Fruit fly (Drosophila melanogaster) whole organism: Measurements from ENCODE around the gene CG31538.

Experiments
- CG8478 ChIP-seq: fragments of >200 bp; optimal IDR thresholded peaks from 2 replicates; lab custom pipeline; 2018; ENCODE audit warnings: inconsistent platforms
- Dll ChIP-seq: fragments of >200 bp; optimal IDR thresholded peaks from 2 replicates; lab custom pipeline; 2017
- EcR ChIP-seq, 2 experiments: fragments of >200 bp; optimal IDR thresholded peaks; 2 replicates each; lab custom pipeline; 2017; ENCODE audit warnings: missing biosample characterization in 2 of 2, missing genetic modification characterization in 2 of 2, missing genetic modification reagents in 2 of 2
- pan ChIP-seq: fragments of >200 bp; optimal IDR thresholded peaks from 2 replicates; lab custom pipeline; 2017
- psq ChIP-seq: fragments of >200 bp; optimal IDR thresholded peaks from 2 replicates; lab custom pipeline; 2017
- usp ChIP-seq: fragments of >200 bp; optimal IDR thresholded peaks from 2 replicates; lab custom pipeline; 2017; ENCODE audit warnings: missing biosample characterization, missing genetic modification characterization, mixed read lengths

Gene CG31538

DNA sequence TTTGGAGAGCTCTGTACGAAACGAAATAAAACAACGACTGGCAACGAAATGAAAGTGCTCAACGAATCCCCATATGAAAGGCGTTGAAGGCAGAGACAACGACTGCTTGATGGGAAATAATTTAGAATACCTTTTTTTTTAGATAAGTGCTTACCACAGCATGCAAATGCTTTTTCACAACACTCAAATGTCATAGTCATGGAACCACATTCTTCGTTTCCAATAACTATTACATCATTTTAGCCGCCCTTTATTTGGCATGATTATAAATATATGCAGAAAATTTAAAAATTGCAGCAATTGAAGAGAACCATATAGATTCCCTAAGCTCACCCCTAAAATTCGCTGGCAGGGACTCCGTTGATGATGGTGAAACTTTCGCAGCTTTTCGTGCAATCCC is at the start of gene CG31538:
Gene CG31538 (minus strand): TSS at position 101 of the 400 bp plus-strand sequence.
- no peak for TF ChIP-seq usp (GFP tag; lab: Kevin White, UChicago)
- TF ChIP-seq CG8478 (lab: Kevin White, UChicago), result no peak
- no peak for TF ChIP-seq Dll
- no peak for TF ChIP-seq EcR (GFP tag; optimal IDR thresholded peaks at IDR 0.05; lab: Kevin White, UChicago)
- TF ChIP-seq pan (lab: Kevin White, UChicago), result no peak
- TF ChIP-seq psq, result no peak

DNA sequence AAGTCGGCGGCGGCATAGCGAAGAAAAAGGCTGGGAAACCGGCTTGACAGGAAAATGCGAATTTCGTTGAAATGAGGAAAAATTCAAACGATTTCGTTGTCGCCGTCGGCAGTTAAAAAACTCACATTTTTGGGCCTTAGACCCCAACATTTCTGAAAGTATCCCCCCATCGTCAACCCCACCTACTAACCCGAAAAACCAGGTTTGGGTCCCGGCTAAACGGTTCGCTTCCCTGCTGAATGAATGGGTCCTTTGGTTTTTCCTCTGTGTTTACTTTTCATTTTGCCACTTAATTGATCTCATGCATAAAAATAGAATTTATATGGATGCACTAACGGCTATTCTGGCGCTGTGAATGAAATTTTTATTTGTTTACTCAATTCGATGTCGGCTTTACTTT is 48.5 kb upstream of the CG31538 start:
- no peak for TF ChIP-seq usp (GFP tag; lab: Kevin White, UChicago)
- TF ChIP-seq EcR (GFP tag; optimal IDR thresholded peaks at IDR 0.05; lab: Kevin White, UChicago), result no peak
- no peak for TF ChIP-seq CG8478 (lab: Kevin White, UChicago)
- TF ChIP-seq pan (lab: Kevin White, UChicago), result no peak
- TF ChIP-seq psq, result no peak
- no peak for TF ChIP-seq Dll

DNA sequence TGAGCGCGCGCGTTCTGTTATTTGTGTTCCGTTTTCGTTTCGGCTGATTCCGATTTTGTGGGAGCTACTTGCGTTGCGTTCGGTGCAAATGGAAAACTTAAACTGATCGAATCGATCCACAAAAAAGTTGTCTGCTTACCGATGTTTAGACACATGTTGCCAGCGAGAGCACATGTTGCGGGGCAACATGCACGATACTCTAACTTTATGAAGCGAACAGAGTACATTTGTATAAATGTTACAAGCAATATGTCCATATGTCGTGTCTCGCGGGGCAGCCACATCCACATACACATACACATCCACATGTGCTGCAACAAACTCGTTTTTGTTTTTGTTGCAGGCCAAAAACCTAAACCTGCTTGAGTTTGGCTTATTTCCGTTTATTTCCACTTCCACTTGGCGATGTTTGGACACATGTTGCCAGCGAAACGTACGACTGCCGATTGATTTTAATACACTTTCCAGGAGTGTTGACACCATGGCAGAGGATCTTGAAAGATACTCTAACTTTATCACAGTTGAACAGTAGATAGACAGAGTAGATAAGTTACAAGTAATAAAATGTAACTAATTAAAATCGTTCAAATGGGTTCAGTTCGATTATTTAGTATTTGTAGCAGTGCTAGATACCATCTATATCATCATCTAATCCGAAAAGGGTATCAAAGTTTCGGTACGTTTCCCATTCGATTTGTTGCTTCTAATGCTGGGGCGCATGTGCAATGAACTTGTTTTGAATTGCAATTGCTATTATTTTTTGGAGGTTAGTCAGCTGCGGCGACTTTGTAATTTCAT is 46.3 kb upstream of the CG31538 start:
- TF ChIP-seq CG8478 (lab: Kevin White, UChicago) (no peak), pan (lab: Kevin White, UChicago) (no peak), psq (no peak), Dll (no peak), EcR (GFP tag; optimal IDR thresholded peaks at IDR 0.05; lab: Kevin White, UChicago) (no peak), usp (GFP tag; lab: Kevin White, UChicago) (no peak)

DNA sequence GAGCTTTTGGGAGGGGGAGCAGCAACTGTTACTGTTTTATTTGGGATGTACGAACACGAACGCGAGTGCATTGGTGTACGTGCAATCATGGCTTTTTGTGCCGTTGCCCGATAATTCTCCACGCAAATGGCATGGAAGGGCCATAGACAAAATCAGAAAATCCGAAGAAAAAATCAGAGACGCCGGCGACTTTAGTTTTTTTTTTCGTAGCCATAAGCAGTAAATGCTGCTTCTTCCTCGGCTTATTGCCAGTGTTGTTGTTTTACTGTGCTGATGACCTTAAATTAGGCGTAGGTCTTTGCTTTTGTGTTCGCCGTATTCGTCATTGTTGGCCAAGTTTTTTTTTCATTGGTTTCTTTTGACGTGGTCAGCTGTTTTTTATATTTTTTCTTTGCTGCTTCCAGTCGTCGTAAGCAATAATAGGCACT is 44.6 kb upstream of the CG31538 start:
- no peak for TF ChIP-seq Dll
- TF ChIP-seq pan (lab: Kevin White, UChicago), result no peak
- no peak for TF ChIP-seq CG8478 (lab: Kevin White, UChicago)
- TF ChIP-seq EcR (GFP tag; optimal IDR thresholded peaks at IDR 0.05; lab: Kevin White, UChicago), result no peak
- no peak for TF ChIP-seq usp (GFP tag; lab: Kevin White, UChicago)
- TF ChIP-seq psq, result no peak

DNA sequence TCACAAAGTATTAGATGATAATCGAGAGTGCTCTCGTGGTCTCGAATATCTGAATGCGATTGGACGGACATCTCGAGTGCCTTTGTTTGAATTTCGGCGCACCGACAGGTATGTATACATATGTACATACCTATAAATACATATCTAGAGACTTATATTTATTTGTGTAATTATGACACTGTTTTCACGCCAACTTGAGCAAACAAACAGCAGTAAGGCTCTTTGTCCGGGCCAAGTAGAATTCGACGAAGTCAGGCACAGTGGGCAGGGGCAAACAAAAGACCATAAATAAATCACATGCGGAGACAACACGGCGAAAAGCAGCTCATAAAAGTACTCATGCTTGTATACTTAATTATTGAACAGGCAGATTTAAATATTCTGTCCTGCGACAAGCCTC is 43.0 kb upstream of the CG31538 start:
- TF ChIP-seq pan (lab: Kevin White, UChicago) (no peak), EcR (GFP tag; optimal IDR thresholded peaks at IDR 0.05; lab: Kevin White, UChicago) (no peak), Dll (no peak), usp (GFP tag; lab: Kevin White, UChicago) (no peak), CG8478 (lab: Kevin White, UChicago) (no peak), psq (no peak)

DNA sequence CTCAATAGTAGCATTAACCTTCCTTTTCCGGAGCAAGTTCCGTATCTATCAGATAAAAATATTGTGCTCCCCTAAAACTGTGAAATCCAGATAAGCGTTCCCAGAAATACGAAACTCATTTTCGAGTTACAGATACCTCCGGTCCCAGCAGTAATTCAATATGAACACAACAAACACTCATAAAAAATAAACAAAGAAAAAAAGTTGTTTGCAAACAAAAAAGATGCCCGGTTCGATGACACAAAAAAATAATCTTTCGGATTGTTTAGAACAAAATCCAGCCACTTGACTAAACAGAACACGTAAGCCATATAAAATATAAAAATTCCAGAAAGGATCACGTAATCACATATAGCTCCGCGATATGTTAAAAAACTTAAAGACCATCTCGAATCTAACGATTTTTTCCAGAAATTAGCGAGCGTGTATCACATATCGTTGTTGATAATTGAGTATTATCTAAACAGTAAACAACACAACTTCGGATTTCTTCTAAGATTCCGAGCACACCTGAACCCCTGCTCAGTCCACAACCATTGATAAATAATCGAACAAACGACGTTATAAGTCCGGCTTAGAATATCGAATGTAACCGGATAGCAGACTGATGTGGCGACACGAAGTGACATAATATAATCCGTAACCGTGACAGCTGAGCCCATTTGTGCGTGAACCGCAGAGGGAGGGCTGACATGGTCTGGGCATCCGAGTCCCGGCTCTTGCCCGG is 41.6 kb upstream of the CG31538 start:
- TF ChIP-seq psq (no peak), Dll (no peak), CG8478 (lab: Kevin White, UChicago) (no peak), pan (lab: Kevin White, UChicago) (no peak), usp (GFP tag; lab: Kevin White, UChicago) (no peak), EcR (GFP tag; optimal IDR thresholded peaks at IDR 0.05; lab: Kevin White, UChicago) (no peak)

DNA sequence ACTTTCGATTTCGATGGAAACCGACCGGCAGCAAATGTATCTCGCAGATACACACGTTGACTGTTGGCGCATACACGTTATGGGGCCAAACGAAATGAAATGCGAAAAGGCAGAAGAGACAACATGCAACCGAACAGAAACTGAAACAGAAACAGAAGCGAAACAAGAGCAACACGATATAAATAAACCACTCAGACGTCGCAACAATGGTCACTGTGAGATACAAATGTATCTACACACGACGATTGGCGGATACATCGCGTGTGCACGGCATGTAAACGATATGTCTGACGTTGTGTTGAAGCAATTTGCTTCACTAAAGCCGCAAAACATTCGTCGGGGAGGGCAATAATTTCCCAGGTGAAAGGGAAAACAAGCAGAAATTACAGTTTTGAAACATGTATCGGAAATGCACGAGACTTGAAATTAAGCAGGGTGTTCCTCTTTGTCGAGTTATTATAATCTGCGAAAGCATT is 40.1 kb upstream of the CG31538 start:
- TF ChIP-seq CG8478 (lab: Kevin White, UChicago), result no peak
- no peak for TF ChIP-seq EcR (GFP tag; optimal IDR thresholded peaks at IDR 0.05; lab: Kevin White, UChicago)
- no peak for TF ChIP-seq Dll
- no peak for TF ChIP-seq pan (lab: Kevin White, UChicago)
- no peak for TF ChIP-seq psq
- no peak for TF ChIP-seq usp (GFP tag; lab: Kevin White, UChicago)

DNA sequence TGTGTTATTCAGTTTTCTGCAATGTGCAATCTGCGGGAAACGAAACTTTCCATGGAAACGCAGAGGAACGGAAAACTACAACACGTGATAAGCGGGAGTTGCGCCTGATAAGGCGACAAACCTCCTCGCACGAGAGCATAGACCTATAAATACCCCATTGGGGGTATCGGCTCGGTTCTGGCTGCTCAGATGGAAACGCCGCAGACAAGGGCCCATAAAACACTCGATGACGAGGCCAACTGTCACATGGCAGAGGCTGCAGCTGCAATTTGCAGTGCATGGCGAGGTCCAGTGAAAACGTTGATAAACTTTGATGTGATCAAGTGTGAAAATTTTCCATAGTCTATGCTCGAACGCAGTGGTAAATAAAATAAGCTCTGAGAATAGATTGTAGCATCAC is 39.2 kb upstream of the CG31538 start:
- TF ChIP-seq EcR (GFP tag; optimal IDR thresholded peaks at IDR 0.05; lab: Kevin White, UChicago) (peak in 1 of 2 experiments; percentile 26), pan (lab: Kevin White, UChicago) (no peak)

DNA sequence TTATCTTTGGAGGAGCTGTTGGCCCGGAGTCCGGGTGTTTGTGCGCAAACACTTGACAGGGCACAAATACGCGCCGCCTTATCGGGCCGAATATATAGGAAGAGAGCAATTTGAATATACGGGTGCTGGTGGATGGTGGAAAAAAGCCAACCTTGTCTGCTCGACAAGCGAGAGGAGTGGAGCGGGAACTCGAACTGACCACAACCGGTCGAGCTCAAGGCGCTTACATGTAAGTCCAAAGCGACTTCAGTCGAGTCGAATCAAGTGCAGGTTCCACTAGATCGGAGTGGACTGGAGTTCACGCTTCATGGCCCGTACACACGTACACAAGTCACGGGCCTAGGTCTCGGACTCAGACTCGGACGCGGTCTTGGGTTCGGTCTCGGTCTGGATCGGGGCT is 38.2 kb upstream of the CG31538 start:
- TF ChIP-seq pan (lab: Kevin White, UChicago) (no peak), CG8478 (lab: Kevin White, UChicago) (no peak), EcR (GFP tag; optimal IDR thresholded peaks at IDR 0.05; lab: Kevin White, UChicago) (no peak), psq (no peak), usp (GFP tag; lab: Kevin White, UChicago) (no peak), Dll (no peak)

DNA sequence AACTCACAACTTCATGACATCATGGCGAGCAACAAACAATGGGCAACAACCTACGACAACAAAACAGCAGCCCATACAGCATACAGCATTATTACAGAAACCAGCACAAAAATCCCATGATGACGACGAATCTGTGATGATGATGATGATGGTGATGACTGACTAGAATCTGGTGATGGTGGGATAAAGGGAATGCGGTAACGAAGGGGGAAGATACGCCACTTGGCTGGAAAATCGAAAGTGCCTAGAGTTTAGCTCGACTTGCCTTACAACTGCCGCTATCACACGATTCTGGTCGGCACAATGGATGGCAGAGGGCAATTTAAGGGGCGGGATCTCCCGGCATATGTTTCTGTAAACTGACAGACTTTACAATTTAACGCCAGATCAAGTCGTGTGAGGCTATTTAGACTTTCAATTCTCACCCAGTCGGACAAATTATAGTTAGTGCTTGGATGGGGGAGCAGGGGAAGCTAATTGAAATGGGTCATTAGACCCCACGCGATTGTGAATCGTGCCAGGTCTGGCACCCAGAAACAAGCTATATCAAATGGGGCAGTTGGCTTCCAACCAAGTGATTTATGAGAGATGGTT is 37.5 kb upstream of the CG31538 start:
- no peak for TF ChIP-seq CG8478 (lab: Kevin White, UChicago)

DNA sequence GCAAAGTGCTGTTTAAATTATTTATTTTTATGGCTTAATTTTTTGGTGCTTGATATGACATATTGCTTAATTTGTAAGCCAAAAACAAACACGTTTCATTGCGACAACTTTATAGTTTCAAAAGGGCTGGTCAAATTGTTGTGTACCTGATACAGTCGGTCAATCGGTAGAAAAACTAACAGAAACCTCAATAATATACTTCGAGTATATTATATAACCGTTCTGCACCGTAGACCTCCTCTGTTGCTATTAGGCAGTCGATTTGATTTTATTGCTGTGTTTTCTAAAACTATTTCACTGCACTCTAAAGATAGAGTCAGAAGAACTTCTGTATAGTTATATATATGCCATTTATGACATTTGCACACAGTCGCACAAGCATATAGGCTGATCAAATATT is 32.6 kb upstream of the CG31538 start:
- TF ChIP-seq psq (no peak), usp (GFP tag; lab: Kevin White, UChicago) (no peak), EcR (GFP tag; optimal IDR thresholded peaks at IDR 0.05; lab: Kevin White, UChicago) (no peak), pan (lab: Kevin White, UChicago) (no peak), Dll (no peak), CG8478 (lab: Kevin White, UChicago) (no peak)
